Fruit fly (Drosophila melanogaster): ENCODE data around the gene MED30.

DNA sequence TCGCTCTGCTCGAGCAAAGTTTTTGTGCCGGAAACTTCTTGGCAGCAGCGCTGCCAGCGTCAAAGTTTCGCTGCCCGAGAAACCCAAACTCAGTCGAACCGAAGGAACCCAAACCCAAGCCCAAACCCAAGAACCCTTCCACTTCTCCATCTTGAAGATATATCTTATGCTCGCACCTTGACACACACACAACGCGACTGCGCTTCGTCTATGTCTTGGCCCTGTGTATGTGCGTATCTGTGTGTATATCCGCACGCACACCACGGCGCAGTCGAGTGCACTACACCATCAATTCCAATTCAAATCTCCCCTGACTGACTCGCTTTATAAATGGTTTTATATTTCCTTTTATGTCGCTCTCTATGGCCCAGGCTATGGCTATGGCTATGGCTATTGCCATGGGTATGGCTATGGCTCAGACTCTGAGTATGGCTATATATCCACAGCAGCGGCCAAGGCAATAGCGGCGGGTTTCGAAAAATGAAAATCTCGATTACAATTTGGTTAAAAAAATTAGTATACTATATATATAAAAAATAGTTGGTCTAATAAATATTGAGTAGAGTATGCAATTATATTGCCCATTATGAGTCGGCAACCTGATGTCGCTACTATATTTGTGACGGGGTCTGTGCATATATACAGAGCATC is 42.6 kb upstream of the MED30 start:
- TF ChIP-seq Myc (optimal IDR thresholded peaks at IDR 0.05), result no peak
- TF ChIP-seq psq (optimal IDR thresholded peaks at IDR 0.05), result no peak
- no peak for TF ChIP-seq insv (optimal IDR thresholded peaks at IDR 0.05)
- no peak for TF ChIP-seq ttk (optimal IDR thresholded peaks at IDR 0.05)
